Worm (Caenorhabditis elegans) whole organism, L3 larva: ENCODE measurements around the gene Y39A3A.2.

ENCODE experiments used
- daf-12 ChIP-seq: fragments of 150-350 bp; optimal IDR thresholded peaks from 2 replicates; lab custom pipeline; 2014; ENCODE audit warnings: missing biosample characterization, missing genetic modification reagents, missing genetic modification characterization
- egl-27 ChIP-seq: sonication (generic microtip); optimal IDR thresholded peaks from 4 replicates; lab custom pipeline; 2017; ENCODE audit warnings: missing biosample characterization, missing genetic modification reagents, missing genetic modification characterization
- elt-3 ChIP-seq, 3 experiments: fragments of 150-350 bp in 1 of 3; sonication (generic microtip) in 2 of 3; optimal IDR thresholded peaks; 2 replicates in 2 of 3; 4 replicates in 1 of 3; lab custom pipeline; 2014 to 2017; ENCODE audit warnings: missing biosample characterization in 3 of 3, missing genetic modification characterization in 3 of 3
- lin-15B ChIP-seq: fragments of 150-350 bp; optimal IDR thresholded peaks from 2 replicates; lab custom pipeline; 2014; ENCODE audit warnings: missing biosample characterization, missing genetic modification characterization
- mdl-1 ChIP-seq: fragments of 150-350 bp; optimal IDR thresholded peaks from 2 replicates; lab custom pipeline; 2014; ENCODE audit warnings: missing biosample characterization, missing genetic modification characterization
- nhr-11 ChIP-seq: fragments of 150-350 bp; optimal IDR thresholded peaks from 2 replicates; lab custom pipeline; 2014; ENCODE audit warnings: missing biosample characterization, missing genetic modification characterization
- skn-1 ChIP-seq: fragments of 150-350 bp; optimal IDR thresholded peaks from 2 replicates; lab custom pipeline; 2014; ENCODE audit warnings: missing biosample characterization, missing genetic modification characterization
- snpc-4 ChIP-seq: fragments of 150-350 bp; optimal IDR thresholded peaks from 2 replicates; lab custom pipeline; 2014; ENCODE audit warnings: missing biosample characterization, missing genetic modification characterization
- tbx-2 ChIP-seq: sonication (generic microtip); optimal IDR thresholded peaks from 2 replicates; lab custom pipeline; 2016; ENCODE audit warnings: mild to moderate bottlenecking, missing genetic modification characterization, missing compliant biosample characterization

- TF ChIP-seq skn-1 (no peak), lin-15B (tag; lab: Kevin White, UChicago) (no peak), egl-27 (tag; lab: Kevin White, UChicago) (no peak), nhr-11 (tag; lab: Kevin White, UChicago) (no peak), daf-12 (tag; lab: Kevin White, UChicago) (no peak), snpc-4 (tag; lab: Kevin White, UChicago) (no peak), tbx-2 (tag; lab: Kevin White, UChicago) (no peak), elt-3 (tag; optimal IDR thresholded peaks at IDR 0.05; lab: Kevin White, UChicago) (no peak), mdl-1 (no peak)
Observed at ce11 chrIII:2084829-2085228, 27.4 kb upstream of the Y39A3A.2 start.
